Fruit fly (Drosophila melanogaster) whole organism, embryonic: ENCODE measurements around the gene CG34347.

Experiments
- ATbp ChIP-seq: fragments of 200-800 bp; sonication (Bioruptor generic); optimal IDR thresholded peaks from 2 replicates; lab custom pipeline; 2017; ENCODE audit warnings: missing biosample characterization, mild to moderate bottlenecking, missing genetic modification characterization, missing genetic modification reagents
- Adf1 ChIP-seq: fragments of 200-800 bp; sonication (Bioruptor generic); IDR thresholded peaks from 2 replicates; pipeline ENCODE4 v1.3.6; 2022; ENCODE audit warnings: missing biosample characterization, missing genetic modification characterization
- Atf6 ChIP-seq: fragments of 200-800 bp; sonication (Bioruptor generic); IDR thresholded peaks from 2 replicates; pipeline ENCODE4 v1.3.6; 2022; ENCODE audit warnings: missing biosample characterization, missing genetic modification characterization
- Bdp1 ChIP-seq: fragments of 200-800 bp; sonication (Bioruptor generic); optimal IDR thresholded peaks from 3 replicates; lab custom pipeline; 2016; ENCODE audit warnings: missing biosample characterization, missing genetic modification characterization
- CG10565 ChIP-seq: fragments of 200-800 bp; sonication (Bioruptor generic); optimal IDR thresholded peaks from 3 replicates; lab custom pipeline; 2016; ENCODE audit warnings: missing biosample characterization, mild to moderate bottlenecking, missing genetic modification characterization
- CG11504 ChIP-seq: fragments of 200-800 bp; sonication (Bioruptor generic); optimal IDR thresholded peaks from 3 replicates; lab custom pipeline; 2019; ENCODE audit warnings: missing biosample characterization, mild to moderate bottlenecking, missing genetic modification characterization, moderate library complexity
- CG12236 ChIP-seq: fragments of 200-800 bp; sonication (Bioruptor generic); optimal IDR thresholded peaks from 2 replicates; lab custom pipeline; 2016; ENCODE audit warnings: missing biosample characterization, missing genetic modification characterization
- CG14014 ChIP-seq: fragments of 200-800 bp; sonication (Bioruptor generic); IDR thresholded peaks from 2 replicates; pipeline ENCODE4 v1.3.6; 2022; ENCODE audit warnings: missing biosample characterization, missing genetic modification characterization
- CG15696 ChIP-seq: fragments of 200-800 bp; sonication (Bioruptor generic); optimal IDR thresholded peaks from 2 replicates; lab custom pipeline; 2019; ENCODE audit warnings: missing biosample characterization, mild to moderate bottlenecking, missing genetic modification characterization, moderate library complexity
- CG1603 ChIP-seq: fragments of 200-800 bp; sonication (Bioruptor generic); optimal IDR thresholded peaks from 2 replicates; lab custom pipeline; 2019; ENCODE audit warnings: missing biosample characterization, mild to moderate bottlenecking, missing genetic modification characterization, moderate library complexity
- CG17328 ChIP-seq: fragments of 200-800 bp; sonication (Bioruptor generic); IDR thresholded peaks from 2 replicates; pipeline ENCODE4 v1.3.6; 2022; ENCODE audit warnings: missing biosample characterization, missing genetic modification characterization
- CG2712 ChIP-seq: fragments of 200-800 bp; optimal IDR thresholded peaks from 3 replicates; lab custom pipeline; 2019; ENCODE audit warnings: missing biosample characterization, mild to moderate bottlenecking, missing genetic modification characterization, moderate library complexity
- CG3065 ChIP-seq: fragments of 200-800 bp; sonication (Bioruptor generic); optimal IDR thresholded peaks from 2 replicates; lab custom pipeline; 2016; ENCODE audit warnings: missing biosample characterization, missing genetic modification characterization
- CG31365 ChIP-seq: fragments of 200-800 bp; sonication (Bioruptor generic); optimal IDR thresholded peaks from 2 replicates; lab custom pipeline; 2018; ENCODE audit warnings: missing biosample characterization, mild to moderate bottlenecking, missing genetic modification characterization
- CG3163 ChIP-seq: fragments of 200-800 bp; sonication (Bioruptor generic); optimal IDR thresholded peaks from 3 replicates; lab custom pipeline; 2016; ENCODE audit warnings: missing biosample characterization, missing genetic modification characterization
- CG32767 ChIP-seq: fragments of 200-800 bp; sonication (Bioruptor generic); IDR thresholded peaks from 2 replicates; pipeline ENCODE4 v1.3.6; 2022; ENCODE audit warnings: missing biosample characterization, missing genetic modification characterization
- CG3995 ChIP-seq: fragments of 200-800 bp; sonication (Bioruptor generic); optimal IDR thresholded peaks from 3 replicates; lab custom pipeline; 2016; ENCODE audit warnings: missing biosample characterization, missing genetic modification characterization
- CG7786 ChIP-seq: fragments of 200-800 bp; sonication (Bioruptor generic); optimal IDR thresholded peaks from 2 replicates; lab custom pipeline; 2016; ENCODE audit warnings: missing biosample characterization, missing genetic modification characterization
- CG8388 ChIP-seq: fragments of 200-800 bp; sonication (Bioruptor generic); optimal IDR thresholded peaks from 2 replicates; lab custom pipeline; 2019; ENCODE audit warnings: missing biosample characterization, mild to moderate bottlenecking, missing genetic modification characterization, moderate library complexity
- CG9215 ChIP-seq: fragments of 200-800 bp; sonication (Bioruptor generic); IDR thresholded peaks from 2 replicates; pipeline ENCODE4 v1.3.6; 2022; ENCODE audit warnings: missing biosample characterization, missing genetic modification characterization
- CG9609 ChIP-seq: fragments of 200-800 bp; sonication (Bioruptor generic); optimal IDR thresholded peaks from 3 replicates; lab custom pipeline; 2016; ENCODE audit warnings: missing biosample characterization, missing genetic modification characterization
- CTCF ChIP-seq: fragments of 200-800 bp; sonication (Bioruptor generic); optimal IDR thresholded peaks from 2 replicates; lab custom pipeline; 2017; ENCODE audit warnings: missing biosample characterization, mild to moderate bottlenecking, missing genetic modification characterization, moderate library complexity
- D19B ChIP-seq: fragments of 200-800 bp; sonication (Bioruptor generic); optimal IDR thresholded peaks from 2 replicates; lab custom pipeline; 2017; ENCODE audit warnings: missing biosample characterization, mild to moderate bottlenecking, missing genetic modification characterization
- Deaf1 ChIP-seq: fragments of 200-800 bp; optimal IDR thresholded peaks from 3 replicates; lab custom pipeline; 2019; ENCODE audit warnings: missing biosample characterization, mild to moderate bottlenecking, missing genetic modification characterization, moderate library complexity
- Dp ChIP-seq: fragments of 200-800 bp; sonication (Bioruptor generic); optimal IDR thresholded peaks from 2 replicates; lab custom pipeline; 2018; ENCODE audit warnings: missing biosample characterization, mild to moderate bottlenecking, missing genetic modification characterization, moderate library complexity
- Gug ChIP-seq: fragments of 200-800 bp; sonication (Bioruptor generic); IDR thresholded peaks from 4 replicates; pipeline ENCODE4 v1.3.6; 2022; ENCODE audit warnings: missing biosample characterization, missing genetic modification characterization
- HLH4C ChIP-seq: fragments of 200-800 bp; sonication (Bioruptor generic); IDR thresholded peaks from 3 replicates; pipeline ENCODE4 v1.3.6; 2022; ENCODE audit warnings: missing biosample characterization, missing genetic modification characterization; ENCODE audit not compliant: partially characterized antibody
- Mad ChIP-seq: fragments of 200-800 bp; sonication (Bioruptor generic); optimal IDR thresholded peaks from 2 replicates; lab custom pipeline; 2016; ENCODE audit warnings: missing biosample characterization, missing genetic modification characterization
- Max ChIP-seq: fragments of 200-800 bp; sonication (Bioruptor generic); optimal IDR thresholded peaks from 2 replicates; lab custom pipeline; 2016; ENCODE audit warnings: missing biosample characterization, mild to moderate bottlenecking, missing genetic modification characterization
- NC2β ChIP-seq: fragments of 200-800 bp; sonication (Bioruptor generic); optimal IDR thresholded peaks from 2 replicates; lab custom pipeline; 2016; ENCODE audit warnings: missing biosample characterization, missing genetic modification characterization
- NfI ChIP-seq: fragments of 200-800 bp; sonication (Bioruptor generic); optimal IDR thresholded peaks from 3 replicates; lab custom pipeline; 2018; ENCODE audit warnings: missing biosample characterization, mild to moderate bottlenecking, missing genetic modification characterization, moderate library complexity
- Sry-δ ChIP-seq: fragments of 200-800 bp; sonication (Bioruptor generic); optimal IDR thresholded peaks from 2 replicates; lab custom pipeline; 2016; ENCODE audit warnings: missing biosample characterization, missing genetic modification characterization
- TFAM ChIP-seq: fragments of 200-800 bp; sonication (Bioruptor generic); optimal IDR thresholded peaks from 2 replicates; lab custom pipeline; 2017; ENCODE audit warnings: missing biosample characterization, missing genetic modification characterization, inconsistent platforms
- Usf ChIP-seq: fragments of 200-800 bp; sonication (Bioruptor generic); optimal IDR thresholded peaks from 2 replicates; lab custom pipeline; 2017; ENCODE audit warnings: missing genotype, missing biosample characterization, missing genetic modification characterization
- Xrp1 ChIP-seq: fragments of 200-800 bp; sonication (Bioruptor generic); IDR thresholded peaks from 2 replicates; pipeline ENCODE4 v1.3.6; 2022; ENCODE audit warnings: missing biosample characterization, missing genetic modification characterization
- ato ChIP-seq: fragments of 200-800 bp; sonication (Bioruptor generic); IDR thresholded peaks from 2 replicates; pipeline ENCODE4 v1.3.6; 2022; ENCODE audit warnings: missing biosample characterization, missing genetic modification characterization; ENCODE audit not compliant: partially characterized antibody
- cas ChIP-seq: fragments of 200-800 bp; sonication (Bioruptor generic); IDR thresholded peaks from 2 replicates; pipeline ENCODE4 v1.3.6; 2022; ENCODE audit warnings: missing biosample characterization, missing genetic modification characterization
- dan ChIP-seq: fragments of 200-800 bp; sonication (Bioruptor generic); IDR thresholded peaks from 2 replicates; pipeline ENCODE4 v1.3.6; 2022; ENCODE audit warnings: missing biosample characterization, missing genetic modification characterization
- ewg ChIP-seq: fragments of 200-800 bp; sonication (Bioruptor generic); optimal IDR thresholded peaks from 3 replicates; lab custom pipeline; 2017; ENCODE audit warnings: mild to moderate bottlenecking, missing biosample characterization, missing genetic modification reagents, missing genetic modification characterization
- hb ChIP-seq: fragments of 200-800 bp; sonication (Bioruptor generic); IDR thresholded peaks from 3 replicates; pipeline ENCODE4 v1.3.6; 2022; ENCODE audit warnings: missing biosample characterization, missing genetic modification characterization; ENCODE audit not compliant: partially characterized antibody
- jigr1 ChIP-seq: fragments of 200-800 bp; sonication (Bioruptor generic); IDR thresholded peaks from 3 replicates; pipeline ENCODE4 v1.3.6; 2022; ENCODE audit warnings: missing biosample characterization, missing genetic modification characterization
- lmd ChIP-seq: fragments of 200-800 bp; sonication (Bioruptor generic); IDR thresholded peaks from 2 replicates; pipeline ENCODE4 v1.3.6; 2022; ENCODE audit warnings: missing biosample characterization, missing genetic modification characterization
- ranshi ChIP-seq: fragments of 200-800 bp; sonication (Bioruptor generic); IDR thresholded peaks from 2 replicates; pipeline ENCODE4 v1.3.6; 2022; ENCODE audit warnings: missing biosample characterization, missing genetic modification characterization
- rib ChIP-seq: fragments of 200-800 bp; sonication (Bioruptor generic); IDR thresholded peaks from 2 replicates; pipeline ENCODE4 v1.3.6; 2022; ENCODE audit warnings: missing biosample characterization, missing genetic modification characterization
- row ChIP-seq: fragments of 200-800 bp; sonication (Bioruptor generic); IDR thresholded peaks from 3 replicates; pipeline ENCODE4 v1.3.6; 2022; ENCODE audit warnings: missing biosample characterization, missing genetic modification characterization
- sc ChIP-seq, 3 experiments: fragments of >200 bp in 2 of 3; fragments of 200-800 bp in 1 of 3; sonication (Bioruptor generic) in 1 of 3; optimal IDR thresholded peaks; 2 replicates in 2 of 3; 3 replicates in 1 of 3; lab custom pipeline; 2017; ENCODE audit warnings: mild to moderate bottlenecking in 1 of 3, missing biosample characterization in 1 of 3, missing genetic modification characterization in 1 of 3, missing genetic modification reagents in 1 of 3
- schlank ChIP-seq: fragments of 200-800 bp; sonication (Bioruptor generic); optimal IDR thresholded peaks from 2 replicates; lab custom pipeline; 2018; ENCODE audit warnings: missing biosample characterization, mild to moderate bottlenecking, missing genetic modification characterization
- sqz ChIP-seq: fragments of 200-800 bp; sonication (Bioruptor generic); optimal IDR thresholded peaks from 3 replicates; lab custom pipeline; 2018; ENCODE audit warnings: missing biosample characterization, mild to moderate bottlenecking, missing genetic modification characterization
- tup ChIP-seq: fragments of 200-800 bp; sonication (Bioruptor generic); optimal IDR thresholded peaks from 2 replicates; lab custom pipeline; 2016; ENCODE audit warnings: missing biosample characterization, mild to moderate bottlenecking, missing genetic modification characterization, moderate library complexity
- zen2 ChIP-seq: fragments of 200-800 bp; sonication (Bioruptor generic); IDR thresholded peaks from 3 replicates; pipeline ENCODE4 v1.3.6; 2022; ENCODE audit warnings: missing biosample characterization, missing genetic modification characterization; ENCODE audit not compliant: partially characterized antibody

The CG34347 gene

DNA sequence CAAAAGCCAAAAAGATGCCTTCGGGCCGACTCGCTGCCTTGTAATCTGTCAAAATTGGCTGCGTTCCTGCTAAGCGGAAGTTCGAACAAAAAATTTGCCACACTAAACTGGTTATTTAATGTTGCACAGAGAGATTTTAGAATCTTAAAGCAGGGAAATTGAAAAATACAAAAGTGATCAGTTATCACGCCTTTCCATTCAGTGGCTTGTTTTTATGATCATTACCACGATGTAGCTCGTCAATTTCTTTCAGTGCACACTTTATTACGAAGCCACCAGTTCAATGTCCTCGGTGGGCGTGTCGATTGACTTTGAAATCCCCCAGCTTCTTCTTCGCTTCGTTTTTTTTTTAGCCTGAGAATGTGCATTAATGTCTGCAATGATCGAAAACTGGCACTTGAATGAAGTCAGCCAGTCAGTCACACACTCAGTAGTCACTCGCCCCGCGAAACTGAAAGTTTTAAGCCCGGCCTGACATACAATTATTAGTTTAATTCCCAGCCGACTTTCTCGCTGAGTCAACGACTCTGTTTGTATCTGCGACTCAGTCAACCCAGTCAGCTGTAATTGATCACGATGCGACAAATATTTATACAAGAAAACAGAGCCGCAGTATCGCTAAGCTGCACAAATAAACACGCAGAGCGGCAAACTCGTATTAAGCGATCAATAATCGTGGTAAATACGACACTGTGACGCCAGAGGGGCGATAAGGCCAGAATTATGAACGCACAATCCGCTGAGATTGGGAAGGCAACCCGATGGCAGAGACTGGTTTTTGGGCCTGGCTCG is 1.9 kb upstream of the CG34347 start (continued):
- no peak for TF ChIP-seq NC2β
- TF ChIP-seq CG9609 (GFP tag; lab: Kevin White, UChicago), result no peak
- TF ChIP-seq CG9215 (GFP tag; lab: Robert Waterston, UW), result no peak
- peak; percentile 62 for TF ChIP-seq Xrp1 (GFP tag; lab: Robert Waterston, UW)
- no peak for TF ChIP-seq CG32767 (GFP tag; lab: Robert Waterston, UW)
- TF ChIP-seq ewg, result no peak
- TF ChIP-seq CG2712 (tag; lab: Kevin White, UChicago), result peak; percentile 41
- TF ChIP-seq tup (GFP tag; lab: Kevin White, UChicago), result no peak
- no peak for TF ChIP-seq HLH4C
- no peak for TF ChIP-seq Atf6 (GFP tag; lab: Robert Waterston, UW)
- TF ChIP-seq TFAM (GFP tag; lab: Kevin White, UChicago), result no peak
- no peak for TF ChIP-seq dan (GFP tag; lab: Robert Waterston, UW)
- TF ChIP-seq ATbp (GFP tag; lab: Kevin White, UChicago), result peak; percentile 85
- TF ChIP-seq Usf (GFP tag; lab: Kevin White, UChicago), result no peak
- no peak for TF ChIP-seq rib (GFP tag; lab: Robert Waterston, UW)
- no peak for TF ChIP-seq CG31365 (tag; lab: Kevin White, UChicago)
- TF ChIP-seq schlank, result no peak
- TF ChIP-seq CG12236, result peak; percentile 50
- no peak; the same call in 1 of the 2 replicates for TF ChIP-seq CG14014 (GFP tag; lab: Robert Waterston, UW)
- no peak for TF ChIP-seq CG3995 (GFP tag; lab: Kevin White, UChicago)
- TF ChIP-seq sc (optimal IDR thresholded peaks at IDR 0.05; lab: Kevin White, UChicago), result no peak
- peak; percentile 60 for TF ChIP-seq sc (GFP tag; optimal IDR thresholded peaks at IDR 0.05; lab: Kevin White, UChicago)
- no peak for TF ChIP-seq CG7786 (GFP tag; lab: Kevin White, UChicago)
- no peak for TF ChIP-seq Gug (GFP tag; lab: Robert Waterston, UW)
- TF ChIP-seq CG10565 (GFP tag; lab: Kevin White, UChicago), result no peak
- TF ChIP-seq Dp, result no peak
- no peak for TF ChIP-seq Adf1 (GFP tag; lab: Robert Waterston, UW)
- TF ChIP-seq NfI, result no peak
- TF ChIP-seq CG11504 (tag; lab: Kevin White, UChicago), result peak; percentile 41
- TF ChIP-seq hb, result no peak
- TF ChIP-seq lmd, result no peak
- peak; percentile 67 for TF ChIP-seq CG15696 (tag; lab: Kevin White, UChicago)
- TF ChIP-seq Mad, result no peak
- TF ChIP-seq CG1603 (tag; lab: Kevin White, UChicago), result peak; percentile 78
- TF ChIP-seq CG17328, result 0 out of 2 replicates have a peak, but pooled peaks have one; percentile 19
- TF ChIP-seq cas, result no peak
- no peak for TF ChIP-seq CTCF (GFP tag; lab: Kevin White, UChicago)
- no peak for TF ChIP-seq Sry-δ (GFP tag; lab: Kevin White, UChicago)
- no peak for TF ChIP-seq Deaf1 (tag; lab: Kevin White, UChicago)
- TF ChIP-seq CG8388 (GFP tag; lab: Kevin White, UChicago), result peak; percentile 22
- TF ChIP-seq zen2 (GFP tag; lab: Robert Waterston, UW), result no peak
- TF ChIP-seq ranshi (GFP tag; lab: Robert Waterston, UW), result no peak
- TF ChIP-seq jigr1 (GFP tag; lab: Robert Waterston, UW), result no peak
- no peak for TF ChIP-seq CG3065 (GFP tag; lab: Kevin White, UChicago)
- TF ChIP-seq ato (GFP tag; lab: Robert Waterston, UW), result no peak
- TF ChIP-seq Bdp1 (GFP tag; lab: Kevin White, UChicago), result no peak
- no peak for TF ChIP-seq Max (GFP tag; lab: Kevin White, UChicago)
- TF ChIP-seq D19B (GFP tag; lab: Kevin White, UChicago), result no peak
- no peak for TF ChIP-seq row (GFP tag; lab: Robert Waterston, UW)
- TF ChIP-seq CG3163 (GFP tag; lab: Kevin White, UChicago), result no peak
- TF ChIP-seq sqz (GFP tag; lab: Kevin White, UChicago), result no peak
